Fruit fly (Drosophila melanogaster): ENCODE measurements around the gene CG12483.

dm6 chr3L:69310-69709, 28.9 kb downstream of the CG12483 start:
- TF ChIP-seq ind (GFP tag; optimal IDR thresholded peaks at IDR 0.05) (no peak), ems (GFP tag; optimal IDR thresholded peaks at IDR 0.05) (no peak)

Measured in whole organism, embryonic.